Worm (Caenorhabditis elegans): ENCODE results near the gene srbc-22.

- TF ChIP-seq nhr-25 (tag; optimal IDR thresholded peaks at IDR 0.05) = no peak
- no peak for TF ChIP-seq unc-62 (GFP tag; optimal IDR thresholded peaks at IDR 0.05)
- no peak for TF ChIP-seq nhr-21 (tag; optimal IDR thresholded peaks at IDR 0.05)
- TF ChIP-seq fos-1 (tag; optimal IDR thresholded peaks at IDR 0.05) = no peak
- no peak for TF ChIP-seq egl-27 (tag; optimal IDR thresholded peaks at IDR 0.05)
- no peak for TF ChIP-seq R02D3.7 (tag; optimal IDR thresholded peaks at IDR 0.05)
Observed at ce11 chrV:2179214-2179613, 22.3 kb downstream of the srbc-22 start, which contains the start of gene cyp-33C1.

Measured in whole organism, L2 larva.